Fruit fly (Drosophila melanogaster) whole organism, embryonic: ENCODE data around the gene Vsx2.

Experiments used
- Atf6 ChIP-seq: fragments of 200-800 bp; sonication (Bioruptor generic); IDR thresholded peaks from 2 replicates; pipeline ENCODE4 v1.3.6; 2022; ENCODE audit warnings: missing biosample characterization, missing genetic modification characterization
- CG11456 ChIP-seq: fragments of 200-800 bp; sonication (Bioruptor generic); IDR thresholded peaks from 3 replicates; pipeline ENCODE4 v1.3.6; 2022; ENCODE audit warnings: missing biosample characterization, missing genetic modification characterization
- CG11504 ChIP-seq: fragments of 200-800 bp; sonication (Bioruptor generic); optimal IDR thresholded peaks from 3 replicates; lab custom pipeline; 2019; ENCODE audit warnings: missing biosample characterization, mild to moderate bottlenecking, missing genetic modification characterization, moderate library complexity
- CG11695 ChIP-seq: fragments of 200-800 bp; sonication (Bioruptor generic); IDR thresholded peaks from 3 replicates; pipeline ENCODE4 v1.3.6; 2022; ENCODE audit warnings: missing biosample characterization, missing genetic modification characterization
- CG13894 ChIP-seq: fragments of 200-800 bp; sonication (Bioruptor generic); optimal IDR thresholded peaks from 3 replicates; lab custom pipeline; 2018; ENCODE audit warnings: missing biosample characterization, mild to moderate bottlenecking, missing genetic modification characterization, moderate library complexity
- CG15269 ChIP-seq: fragments of 200-800 bp; sonication (Bioruptor generic); optimal IDR thresholded peaks from 2 replicates; lab custom pipeline; 2018; ENCODE audit warnings: missing biosample characterization, mild to moderate bottlenecking, missing genetic modification characterization, moderate library complexity
- CG2678 ChIP-seq: fragments of 200-800 bp; sonication (Bioruptor generic); optimal IDR thresholded peaks from 3 replicates; lab custom pipeline; 2019; ENCODE audit warnings: missing biosample characterization, mild to moderate bottlenecking, missing genetic modification characterization, moderate library complexity
- CG2712 ChIP-seq: fragments of 200-800 bp; optimal IDR thresholded peaks from 3 replicates; lab custom pipeline; 2019; ENCODE audit warnings: missing biosample characterization, mild to moderate bottlenecking, missing genetic modification characterization, moderate library complexity
- CG30431 ChIP-seq: fragments of 200-800 bp; sonication (Bioruptor generic); optimal IDR thresholded peaks from 2 replicates; lab custom pipeline; 2017; ENCODE audit warnings: missing biosample characterization, missing genetic modification characterization
- CG32532 ChIP-seq: fragments of 200-800 bp; sonication (Bioruptor generic); IDR thresholded peaks from 2 replicates; pipeline ENCODE4 v1.3.6; 2022; ENCODE audit warnings: missing biosample characterization, missing genetic modification characterization
- CG32772 ChIP-seq: fragments of 200-800 bp; sonication (Bioruptor generic); IDR thresholded peaks from 2 replicates; pipeline ENCODE4 v1.3.6; 2022; ENCODE audit warnings: missing biosample characterization, missing genetic modification characterization
- CG3407 ChIP-seq: fragments of 200-800 bp; sonication (Bioruptor generic); optimal IDR thresholded peaks from 2 replicates; lab custom pipeline; 2018; ENCODE audit warnings: missing biosample characterization, mild to moderate bottlenecking, missing genetic modification characterization
- CG3847 ChIP-seq: fragments of 200-800 bp; sonication (Bioruptor generic); IDR thresholded peaks from 2 replicates; pipeline ENCODE4 v1.3.6; 2022; ENCODE audit warnings: missing biosample characterization, missing genetic modification characterization
- CG4617 ChIP-seq: fragments of 200-800 bp; sonication (Bioruptor generic); optimal IDR thresholded peaks from 3 replicates; lab custom pipeline; 2016; ENCODE audit warnings: missing biosample characterization, missing genetic modification characterization, borderline replicate concordance
- CG5953 ChIP-seq: fragments of 200-800 bp; sonication (Bioruptor generic); IDR thresholded peaks from 2 replicates; pipeline ENCODE4 v1.3.6; 2022; ENCODE audit warnings: missing biosample characterization, missing genetic modification characterization
- CG8281 ChIP-seq: fragments of 200-800 bp; sonication (Bioruptor generic); optimal IDR thresholded peaks from 2 replicates; lab custom pipeline; 2018; ENCODE audit warnings: missing biosample characterization, mild to moderate bottlenecking, missing genetic modification characterization, moderate library complexity
- D19A ChIP-seq: fragments of 200-800 bp; optimal IDR thresholded peaks from 3 replicates; lab custom pipeline; 2019; ENCODE audit warnings: missing biosample characterization, mild to moderate bottlenecking, missing genetic modification characterization, moderate library complexity
- Ets97D ChIP-seq: fragments of 200-800 bp; sonication (Bioruptor generic); optimal IDR thresholded peaks from 3 replicates; lab custom pipeline; 2016; ENCODE audit warnings: missing biosample characterization, missing genetic modification characterization
- Meics ChIP-seq: fragments of 200-800 bp; sonication (Bioruptor generic); optimal IDR thresholded peaks from 2 replicates; lab custom pipeline; 2017; ENCODE audit warnings: missing biosample characterization, mild to moderate bottlenecking, missing genetic modification characterization
- NC2β ChIP-seq: fragments of 200-800 bp; sonication (Bioruptor generic); optimal IDR thresholded peaks from 2 replicates; lab custom pipeline; 2016; ENCODE audit warnings: missing biosample characterization, missing genetic modification characterization
- Rfx ChIP-seq: fragments of 200-800 bp; sonication (Bioruptor generic); IDR thresholded peaks from 2 replicates; pipeline ENCODE4 v1.3.6; 2022; ENCODE audit warnings: missing biosample characterization, missing genetic modification characterization
- Rx ChIP-seq: fragments of 200-800 bp; sonication (Bioruptor generic); IDR thresholded peaks from 2 replicates; pipeline ENCODE4 v1.3.6; 2022; ENCODE audit warnings: missing biosample characterization, missing genetic modification characterization
- Stat92E ChIP-seq, 3 experiments: fragments of >200 bp in 2 of 3; fragments of 200-800 bp in 1 of 3; sonication (Bioruptor generic) in 1 of 3; optimal IDR thresholded peaks; 2 replicates each; lab custom pipeline; 2017 to 2019; ENCODE audit warnings: missing biosample characterization in 3 of 3, missing genetic modification characterization in 3 of 3, mild to moderate bottlenecking in 1 of 3, moderate library complexity in 1 of 3
- bcd ChIP-seq: fragments of 200-800 bp; sonication (Bioruptor generic); optimal IDR thresholded peaks from 2 replicates; lab custom pipeline; 2017; ENCODE audit warnings: missing biosample characterization, mild to moderate bottlenecking, missing genetic modification characterization
- bigmax ChIP-seq: fragments of 200-800 bp; sonication (Bioruptor generic); optimal IDR thresholded peaks from 2 replicates; lab custom pipeline; 2018; ENCODE audit warnings: missing biosample characterization, mild to moderate bottlenecking, missing genetic modification characterization
- chif ChIP-seq, 2 experiments: fragments of 200-800 bp; sonication (Bioruptor generic); optimal IDR thresholded peaks; 3 replicates each; lab custom pipeline; 2016; ENCODE audit warnings: missing biosample characterization in 2 of 2, missing genetic modification characterization in 2 of 2
- dysf ChIP-seq: fragments of 200-800 bp; sonication (Bioruptor generic); IDR thresholded peaks from 3 replicates; pipeline ENCODE4 v1.3.6; 2022; ENCODE audit warnings: missing biosample characterization, missing genetic modification characterization
- en ChIP-seq: fragments of 200-800 bp; sonication (Bioruptor generic); optimal IDR thresholded peaks from 2 replicates; lab custom pipeline; 2016; ENCODE audit warnings: missing biosample characterization, missing genetic modification characterization
- fu2 ChIP-seq: fragments of 200-800 bp; sonication (Bioruptor generic); optimal IDR thresholded peaks from 2 replicates; lab custom pipeline; 2016; ENCODE audit warnings: missing biosample characterization, missing genetic modification characterization
- gem ChIP-seq: fragments of 200-800 bp; sonication (Bioruptor generic); optimal IDR thresholded peaks from 2 replicates; lab custom pipeline; 2019; ENCODE audit warnings: missing biosample characterization, mild to moderate bottlenecking, missing genetic modification characterization, moderate library complexity
- hkb ChIP-seq, 2 experiments: fragments of 200-800 bp in 1 of 2; fragments of >200 bp in 1 of 2; sonication (Bioruptor generic) in 1 of 2; IDR thresholded peaks in 1 of 2; optimal IDR thresholded peaks in 1 of 2; 2 replicates each; pipeline versions ENCODE4 v1.3.6 to Lab custom; 2017 to 2022; ENCODE audit warnings: missing biosample characterization in 1 of 2, missing genetic modification characterization in 1 of 2
- hth ChIP-seq: fragments of >200 bp; optimal IDR thresholded peaks from 2 replicates; lab custom pipeline; 2017; ENCODE audit warnings: inconsistent platforms
- insv ChIP-seq, 2 experiments: fragments of 200-800 bp; sonication (Bioruptor generic); optimal IDR thresholded peaks; 3 replicates each; lab custom pipeline; 2016 to 2018; ENCODE audit warnings: missing biosample characterization in 2 of 2, missing genetic modification characterization in 2 of 2
- jumu ChIP-seq: fragments of 200-800 bp; sonication (Bioruptor generic); optimal IDR thresholded peaks from 3 replicates; lab custom pipeline; 2016; ENCODE audit warnings: missing biosample characterization, missing genetic modification characterization
- mam ChIP-seq: fragments of 200-800 bp; sonication (Bioruptor generic); optimal IDR thresholded peaks from 3 replicates; lab custom pipeline; 2016; ENCODE audit warnings: missing biosample characterization, missing genetic modification characterization
- nmo ChIP-seq: fragments of 200-800 bp; sonication (Bioruptor generic); optimal IDR thresholded peaks from 2 replicates; lab custom pipeline; 2018; ENCODE audit warnings: missing biosample characterization, mild to moderate bottlenecking, missing genetic modification characterization, moderate library complexity
- oc ChIP-seq: fragments of 200-800 bp; sonication (Bioruptor generic); optimal IDR thresholded peaks from 2 replicates; lab custom pipeline; 2018; ENCODE audit warnings: missing biosample characterization, mild to moderate bottlenecking, missing genetic modification characterization, moderate library complexity
- otp ChIP-seq: fragments of 200-800 bp; sonication (Bioruptor generic); IDR thresholded peaks from 3 replicates; pipeline ENCODE4, ENCODE4 v1.3.6; 2022; ENCODE audit warnings: missing biosample characterization, missing genetic modification characterization
- pan ChIP-seq, 4 experiments: fragments of >200 bp in 3 of 4; fragments of 200-800 bp in 1 of 4; sonication (Bioruptor generic) in 1 of 4; optimal IDR thresholded peaks in 3 of 4; IDR thresholded peaks in 1 of 4; 2 replicates each; pipeline versions ENCODE4 v1.3.6 to Lab custom; 2017 to 2022; ENCODE audit warnings: missing biosample characterization in 2 of 4, missing genetic modification characterization in 2 of 4, mixed read lengths in 1 of 4
- prd ChIP-seq, 3 experiments: fragments of >200 bp in 2 of 3; fragments of 200-800 bp in 1 of 3; sonication (Bioruptor generic) in 1 of 3; optimal IDR thresholded peaks in 2 of 3; IDR thresholded peaks in 1 of 3; 2 replicates in 2 of 3; 3 replicates in 1 of 3; pipeline versions ENCODE4 v1.3.6 to Lab custom; 2017 to 2022; ENCODE audit warnings: missing biosample characterization in 1 of 3, missing genetic modification characterization in 1 of 3
- pum ChIP-seq: fragments of 200-800 bp; sonication (Bioruptor generic); optimal IDR thresholded peaks from 2 replicates; lab custom pipeline; 2016; ENCODE audit warnings: missing biosample characterization, missing genetic modification characterization
- ranshi ChIP-seq: fragments of 200-800 bp; sonication (Bioruptor generic); IDR thresholded peaks from 2 replicates; pipeline ENCODE4 v1.3.6; 2022; ENCODE audit warnings: missing biosample characterization, missing genetic modification characterization
- seq ChIP-seq: fragments of 200-800 bp; sonication (Bioruptor generic); IDR thresholded peaks from 2 replicates; pipeline ENCODE4 v1.3.6; 2022; ENCODE audit warnings: missing biosample characterization, missing genetic modification characterization
- tgo ChIP-seq: fragments of 200-800 bp; sonication (Bioruptor generic); IDR thresholded peaks from 3 replicates; pipeline ENCODE4 v1.3.6; 2022; ENCODE audit warnings: missing biosample characterization, missing genetic modification characterization
- wdn ChIP-seq: fragments of 200-800 bp; sonication (Bioruptor generic); IDR thresholded peaks from 2 replicates; pipeline ENCODE4 v1.3.6; 2022; ENCODE audit warnings: missing biosample characterization, missing genetic modification characterization
- zen ChIP-seq: fragments of 200-800 bp; sonication (Bioruptor generic); optimal IDR thresholded peaks from 3 replicates; lab custom pipeline; 2018; ENCODE audit warnings: missing biosample characterization, mild to moderate bottlenecking, missing genetic modification characterization, moderate library complexity
- zen2 ChIP-seq: fragments of 200-800 bp; sonication (Bioruptor generic); IDR thresholded peaks from 3 replicates; pipeline ENCODE4 v1.3.6; 2022; ENCODE audit warnings: missing biosample characterization, missing genetic modification characterization; ENCODE audit not compliant: partially characterized antibody

The Vsx2 gene

dm6 chrX:5515903-5516658, 43.9 kb downstream of the Vsx2 start, which contains the start of gene CG12730 (continued):
- TF ChIP-seq seq (GFP tag; lab: Robert Waterston, UW) (0 out of 2 replicates have a peak, but pooled peaks have one; percentile 39), zen (tag; lab: Kevin White, UChicago) (no peak), CG8281 (tag; lab: Kevin White, UChicago) (peak; percentile 26), Rx (GFP tag; lab: Robert Waterston, UW) (no peak), Meics (GFP tag; lab: Kevin White, UChicago) (no peak), dysf (GFP tag; lab: Robert Waterston, UW) (peak; percentile 73; the same call in 2 of the 3 replicates), wdn (no peak), CG11456 (GFP tag; lab: Robert Waterston, UW) (no peak), hkb (optimal IDR thresholded peaks at IDR 0.05; lab: Kevin White, UChicago) (no peak), hkb (GFP tag; IDR thresholded peaks at IDR 0.05; lab: Robert Waterston, UW) (peak; percentile 53), NC2β (GFP tag; lab: Kevin White, UChicago) (no peak), CG11695 (GFP tag; lab: Robert Waterston, UW) (peak; percentile 35; the same call in 1 of the 3 replicates), otp (no peak), D19A (tag; lab: Kevin White, UChicago) (peak; percentile 78), hth (no peak), CG2712 (tag; lab: Kevin White, UChicago) (no peak), fu2 (GFP tag; lab: Kevin White, UChicago) (no peak), Stat92E (GFP tag; optimal IDR thresholded peaks at IDR 0.05; lab: Kevin White, UChicago) (no peak), bigmax (GFP tag; lab: Kevin White, UChicago) (no peak), CG4617 (GFP tag; lab: Kevin White, UChicago) (no peak), en (GFP tag; lab: Kevin White, UChicago) (peak; percentile 21), insv (GFP tag; optimal IDR thresholded peaks at IDR 0.05; lab: Kevin White, UChicago) (no peak), bcd (no peak), CG30431 (GFP tag; lab: Kevin White, UChicago) (no peak), zen2 (GFP tag; lab: Robert Waterston, UW) (no peak), tgo (GFP tag; lab: Robert Waterston, UW) (peak; percentile 56; the same call in 2 of the 3 replicates), CG15269 (tag; lab: Kevin White, UChicago) (peak; percentile 10), CG5953 (0 out of 2 replicates have a peak, but pooled peaks have one; percentile 29), CG32772 (peak; percentile 38; the same call in 1 of the 2 replicates), pum (GFP tag; lab: Kevin White, UChicago) (peak; percentile 33), CG11504 (tag; lab: Kevin White, UChicago) (peak; percentile 50), jumu (peak; percentile 23), pan (optimal IDR thresholded peaks at IDR 0.05; lab: Kevin White, UChicago) (no peak), pan (GFP tag; optimal IDR thresholded peaks at IDR 0.05 in 1 of 2, IDR thresholded peaks at IDR 0.05 in 1 of 2) (peak in 1 of 2 experiments; percentile 59), Rfx (GFP tag; lab: Robert Waterston, UW) (peak; percentile 63), CG2678 (tag; lab: Kevin White, UChicago) (peak; percentile 20), CG13894 (tag; lab: Kevin White, UChicago) (no peak), mam (peak; percentile 12), chif (GFP tag; optimal IDR thresholded peaks at IDR 0.05; lab: Kevin White, UChicago) (no peak), nmo (GFP tag; lab: Kevin White, UChicago) (no peak), ranshi (0 out of 2 replicates have a peak, but pooled peaks have one; percentile 40), oc (no peak), CG3407 (GFP tag; lab: Kevin White, UChicago) (no peak), CG32532 (peak; percentile 17; the same call in 1 of the 2 replicates), prd (optimal IDR thresholded peaks at IDR 0.05; lab: Kevin White, UChicago) (no peak), prd (GFP tag; IDR thresholded peaks at IDR 0.05; lab: Robert Waterston, UW) (peak; percentile 39; the same call in 1 of the 3 replicates), gem (tag; lab: Kevin White, UChicago) (peak; percentile 28), Atf6 (GFP tag; lab: Robert Waterston, UW) (peak; percentile 28; the same call in 1 of the 2 replicates), Ets97D (no peak), CG3847 (0 out of 2 replicates have a peak, but pooled peaks have one; percentile 16)
